Worm (Caenorhabditis elegans) whole organism, L3 larva: ENCODE data around the gene C18H9.1.
A peak's percentile ranks its signal among the peaks of the same experiment; 100 is the strongest.

Experiments used
- R02D3.7 ChIP-seq: fragments of 150-350 bp; optimal IDR thresholded peaks from 2 replicates; lab custom pipeline; 2014; ENCODE audit warnings: missing biosample characterization, missing genetic modification characterization
- ceh-16 ChIP-seq: sonication (generic microtip); optimal IDR thresholded peaks from 2 replicates; lab custom pipeline; 2017; ENCODE audit warnings: missing biosample characterization, missing genetic modification characterization
- ceh-28 ChIP-seq: fragments of 150-350 bp; optimal IDR thresholded peaks from 2 replicates; lab custom pipeline; 2014; ENCODE audit warnings: missing biosample characterization, missing genetic modification reagents, missing genetic modification characterization
- ceh-82 ChIP-seq: fragments of 150-350 bp; optimal IDR thresholded peaks from 2 replicates; lab custom pipeline; 2014; ENCODE audit warnings: missing biosample characterization, missing genetic modification characterization
- ceh-9 ChIP-seq: sonication (generic microtip); optimal IDR thresholded peaks from 2 replicates; lab custom pipeline; 2018; ENCODE audit warnings: missing biosample characterization, missing genetic modification characterization
- daf-12 ChIP-seq: fragments of 150-350 bp; optimal IDR thresholded peaks from 2 replicates; lab custom pipeline; 2014; ENCODE audit warnings: missing biosample characterization, missing genetic modification reagents, missing genetic modification characterization
- elt-1 ChIP-seq: fragments of 150-350 bp; optimal IDR thresholded peaks from 2 replicates; lab custom pipeline; 2014; ENCODE audit warnings: missing biosample characterization, missing genetic modification characterization
- elt-2 ChIP-seq: sonication (generic microtip); optimal IDR thresholded peaks from 2 replicates; lab custom pipeline; 2016; ENCODE audit warnings: missing genetic modification reagents, mild to moderate bottlenecking, missing genetic modification characterization, missing compliant biosample characterization
- elt-3 ChIP-seq, 3 experiments: fragments of 150-350 bp in 1 of 3; sonication (generic microtip) in 2 of 3; optimal IDR thresholded peaks; 2 replicates in 2 of 3; 4 replicates in 1 of 3; lab custom pipeline; 2014 to 2017; ENCODE audit warnings: missing biosample characterization in 3 of 3, missing genetic modification characterization in 3 of 3
- fkh-10 ChIP-seq: sonication (generic microtip); optimal IDR thresholded peaks from 2 replicates; lab custom pipeline; 2017; ENCODE audit warnings: missing biosample characterization, missing genetic modification reagents, missing genetic modification characterization
- fkh-2 ChIP-seq: fragments of 150-350 bp; optimal IDR thresholded peaks from 2 replicates; lab custom pipeline; 2014; ENCODE audit warnings: missing biosample characterization, missing genetic modification reagents, missing genetic modification characterization
- fos-1 ChIP-seq: fragments of 150-350 bp; optimal IDR thresholded peaks from 2 replicates; lab custom pipeline; 2014; ENCODE audit warnings: missing biosample characterization, missing genetic modification characterization
- hmg-11 ChIP-seq: sonication (generic microtip); optimal IDR thresholded peaks from 2 replicates; lab custom pipeline; 2016; ENCODE audit warnings: missing genetic modification characterization, missing compliant biosample characterization
- jun-1 ChIP-seq: fragments of 150-350 bp; optimal IDR thresholded peaks from 2 replicates; lab custom pipeline; 2014; ENCODE audit warnings: missing biosample characterization, missing genetic modification reagents, missing genetic modification characterization
- lin-15B ChIP-seq: fragments of 150-350 bp; optimal IDR thresholded peaks from 2 replicates; lab custom pipeline; 2014; ENCODE audit warnings: missing biosample characterization, missing genetic modification characterization
- lsy-12 ChIP-seq: sonication (generic microtip); optimal IDR thresholded peaks from 2 replicates; lab custom pipeline; 2016; ENCODE audit warnings: mild to moderate bottlenecking, missing genetic modification characterization, missing compliant biosample characterization
- mml-1 ChIP-seq: fragments of 150-350 bp; sonication (generic microtip); optimal IDR thresholded peaks from 3 replicates; lab custom pipeline; 2014; ENCODE audit warnings: missing biosample characterization, missing genetic modification characterization
- nhr-11 ChIP-seq: fragments of 150-350 bp; optimal IDR thresholded peaks from 2 replicates; lab custom pipeline; 2014; ENCODE audit warnings: missing biosample characterization, missing genetic modification characterization
- nhr-23 ChIP-seq: fragments of 150-350 bp; optimal IDR thresholded peaks from 2 replicates; lab custom pipeline; 2014; ENCODE audit warnings: missing biosample characterization, missing genetic modification reagents, missing genetic modification characterization
- nhr-237 ChIP-seq: fragments of 150-350 bp; optimal IDR thresholded peaks from 2 replicates; lab custom pipeline; 2014; ENCODE audit warnings: missing biosample characterization, missing genetic modification characterization
- nhr-25 ChIP-seq: sonication (generic microtip); optimal IDR thresholded peaks from 2 replicates; lab custom pipeline; 2017; ENCODE audit warnings: missing biosample characterization, missing genetic modification characterization
- nhr-28 ChIP-seq: fragments of 150-350 bp; optimal IDR thresholded peaks from 2 replicates; lab custom pipeline; 2014; ENCODE audit warnings: missing biosample characterization, missing genetic modification characterization
- nhr-43 ChIP-seq: sonication (generic microtip); optimal IDR thresholded peaks from 2 replicates; lab custom pipeline; 2016; ENCODE audit warnings: mild to moderate bottlenecking, missing genetic modification characterization, missing compliant biosample characterization; ENCODE audit not compliant: poor library complexity, severe bottlenecking
- nhr-67 ChIP-seq: fragments of 150-350 bp; optimal IDR thresholded peaks from 2 replicates; lab custom pipeline; 2014; ENCODE audit warnings: missing biosample characterization, missing genetic modification characterization
- nhr-76 ChIP-seq: fragments of 150-350 bp; sonication (generic microtip); optimal IDR thresholded peaks from 5 replicates; lab custom pipeline; 2014; ENCODE audit warnings: missing biosample characterization, missing genetic modification characterization
- nhr-77 ChIP-seq: fragments of 150-350 bp; optimal IDR thresholded peaks from 2 replicates; lab custom pipeline; 2014; ENCODE audit warnings: missing biosample characterization, missing genetic modification characterization
- pqm-1 ChIP-seq: fragments of 150-350 bp; optimal IDR thresholded peaks from 2 replicates; lab custom pipeline; 2017; ENCODE audit warnings: missing biosample characterization, missing genetic modification characterization, inconsistent platforms
- snpc-4 ChIP-seq: fragments of 150-350 bp; optimal IDR thresholded peaks from 2 replicates; lab custom pipeline; 2014; ENCODE audit warnings: missing biosample characterization, missing genetic modification characterization
- unc-39 ChIP-seq: sonication (generic microtip); optimal IDR thresholded peaks from 4 replicates; lab custom pipeline; 2017; ENCODE audit warnings: missing biosample characterization, missing genetic modification characterization
- zag-1 ChIP-seq: fragments of 150-350 bp; optimal IDR thresholded peaks from 2 replicates; lab custom pipeline; 2014; ENCODE audit warnings: missing biosample characterization, missing genetic modification characterization
- ztf-11 ChIP-seq: fragments of 150-350 bp; optimal IDR thresholded peaks from 2 replicates; lab custom pipeline; 2014; ENCODE audit warnings: missing biosample characterization, missing genetic modification characterization
- ztf-4 ChIP-seq: fragments of 150-350 bp; optimal IDR thresholded peaks from 2 replicates; lab custom pipeline; 2014; ENCODE audit warnings: missing biosample characterization, missing genetic modification characterization

C18H9.1 gene

ce11 chrII:6666598-6666997 is 32.3 kb upstream of the C18H9.1 start, which contains the start of gene T19D12.1:
TSS of gene T19D12.1 (plus strand) at chrII:6666898.
- TF ChIP-seq nhr-25 (tag; lab: Kevin White, UChicago) (no peak), elt-2 (tag; lab: Kevin White, UChicago) (no peak)

ce11 chrII:6667534-6667933 is 31.4 kb upstream of the C18H9.1 start:
- TF ChIP-seq nhr-11 (tag; lab: Kevin White, UChicago), result no peak
- no peak for TF ChIP-seq ceh-9
- no peak for TF ChIP-seq nhr-43 (tag; lab: Kevin White, UChicago)
- no peak for TF ChIP-seq nhr-67 (tag; lab: Kevin White, UChicago)
- TF ChIP-seq R02D3.7 (tag; lab: Kevin White, UChicago), result no peak
- no peak for TF ChIP-seq lsy-12 (tag; lab: Kevin White, UChicago)
- TF ChIP-seq lin-15B (tag; lab: Kevin White, UChicago), result no peak
- TF ChIP-seq elt-3 (tag; optimal IDR thresholded peaks at IDR 0.05; lab: Kevin White, UChicago), result no peak
- no peak for TF ChIP-seq nhr-28
- TF ChIP-seq ceh-82 (tag; lab: Kevin White, UChicago), result no peak
- TF ChIP-seq nhr-237 (tag; lab: Kevin White, UChicago), result no peak
- TF ChIP-seq nhr-23 (tag; lab: Kevin White, UChicago), result no peak
- no peak for TF ChIP-seq zag-1 (tag; lab: Kevin White, UChicago)
- TF ChIP-seq elt-1, result no peak
- TF ChIP-seq nhr-77 (tag; lab: Kevin White, UChicago), result no peak
- TF ChIP-seq ceh-28 (tag; lab: Kevin White, UChicago), result no peak
- TF ChIP-seq pqm-1, result no peak
- no peak for TF ChIP-seq ztf-11 (tag; lab: Kevin White, UChicago)

- TF ChIP-seq jun-1 (tag; lab: Kevin White, UChicago), result no peak
Observed at ce11 chrII:6668496-6668895, 30.4 kb upstream of the C18H9.1 start.

ce11 chrII:6673894-6674293 is 25.0 kb upstream of the C18H9.1 start, which contains the start of gene H43E16.1:
TSS of gene H43E16.1 (plus strand) at chrII:6674268.
- TF ChIP-seq nhr-67 (tag; lab: Kevin White, UChicago) (no peak), pqm-1 (peak; percentile 62), elt-2 (tag; lab: Kevin White, UChicago) (peak; percentile 86), fkh-2 (tag; lab: Kevin White, UChicago) (no peak), hmg-11 (tag; lab: Kevin White, UChicago) (no peak)

- TF ChIP-seq ceh-9, result no peak
- TF ChIP-seq ztf-4 (tag; lab: Kevin White, UChicago), result no peak
- no peak for TF ChIP-seq nhr-28
- no peak for TF ChIP-seq mml-1 (tag; lab: Kevin White, UChicago)
- no peak for TF ChIP-seq jun-1 (tag; lab: Kevin White, UChicago)
- no peak for TF ChIP-seq elt-3 (tag; optimal IDR thresholded peaks at IDR 0.05; lab: Kevin White, UChicago)
- TF ChIP-seq lin-15B (tag; lab: Kevin White, UChicago), result no peak
- TF ChIP-seq nhr-237 (tag; lab: Kevin White, UChicago), result no peak
- TF ChIP-seq nhr-76, result no peak
- no peak for TF ChIP-seq snpc-4
- no peak for TF ChIP-seq fkh-10
- TF ChIP-seq lsy-12 (tag; lab: Kevin White, UChicago), result no peak
- TF ChIP-seq fos-1, result no peak
- TF ChIP-seq unc-39, result no peak
- no peak for TF ChIP-seq ceh-16 (tag; lab: Kevin White, UChicago)
Observed at ce11 chrII:6679724-6680123, 19.2 kb upstream of the C18H9.1 start, which contains the start of gene ift-74. TSS of gene ift-74 (plus strand) at chrII:6680024.

- no peak for TF ChIP-seq nhr-77 (tag; lab: Kevin White, UChicago)
- TF ChIP-seq ceh-9, result no peak
- TF ChIP-seq lin-15B (tag; lab: Kevin White, UChicago), result no peak
- TF ChIP-seq pqm-1, result peak; percentile 76
- no peak for TF ChIP-seq elt-3 (tag; optimal IDR thresholded peaks at IDR 0.05; lab: Kevin White, UChicago)
- no peak for TF ChIP-seq fkh-10
- TF ChIP-seq ceh-16 (tag; lab: Kevin White, UChicago), result no peak
- no peak for TF ChIP-seq nhr-11 (tag; lab: Kevin White, UChicago)
- TF ChIP-seq zag-1 (tag; lab: Kevin White, UChicago), result no peak
- no peak for TF ChIP-seq elt-1
- no peak for TF ChIP-seq daf-12 (tag; lab: Kevin White, UChicago)
- TF ChIP-seq elt-2 (tag; lab: Kevin White, UChicago), result peak; percentile 59
- TF ChIP-seq fos-1, result no peak
- no peak for TF ChIP-seq jun-1 (tag; lab: Kevin White, UChicago)
Observed at ce11 chrII:6681478-6681877, 17.4 kb upstream of the C18H9.1 start.
